Comparison of ENCODE assay signal across 7 worm cellular contexts in genomic region chrII:1334-1898, ce11.
TF ChIP-seq lines count a peak whose summit lies in the region.

Gene 2L52.1 (plus strand): TSS chrII:1848.

TF ChIP-seq in whole organism, L1 larva, 84 proteins besides CTCF, POLR2A, EP300 and RAD21 (continues in another document):
- TF ChIP-seq blmp-1 (tag; optimal IDR thresholded peaks at IDR 0.05; lab: Kevin White, UChicago) (peak; percentile 48), nhr-71 (tag; optimal IDR thresholded peaks at IDR 0.05; lab: Kevin White, UChicago) (no peak), tbx-2 (tag; optimal IDR thresholded peaks at IDR 0.05; lab: Kevin White, UChicago) (no peak), snu-23 (GFP tag; optimal IDR thresholded peaks at IDR 0.05; lab: Kevin White, UChicago) (no peak), skn-1 (tag; optimal IDR thresholded peaks at IDR 0.05; lab: Kevin White, UChicago) (no peak), dsc-1 (tag; optimal IDR thresholded peaks at IDR 0.05; lab: Kevin White, UChicago) (no peak), C16A3.4 (tag; optimal IDR thresholded peaks at IDR 0.05; lab: Kevin White, UChicago) (no peak), lin-13 (GFP tag; optimal IDR thresholded peaks at IDR 0.05; lab: Kevin White, UChicago) (no peak), ceh-63 (GFP tag; optimal IDR thresholded peaks at IDR 0.05; lab: Kevin White, UChicago) (no peak), hpl-2 (GFP tag; optimal IDR thresholded peaks at IDR 0.05; lab: Kevin White, UChicago) (no peak), rnt-1 (tag; optimal IDR thresholded peaks at IDR 0.05; lab: Kevin White, UChicago) (peak; percentile 6), nhr-76 (tag; optimal IDR thresholded peaks at IDR 0.05; lab: Kevin White, UChicago) (no peak), mep-1 (tag; optimal IDR thresholded peaks at IDR 0.05; lab: Kevin White, UChicago) (peak; percentile 26), elt-2 (tag; optimal IDR thresholded peaks at IDR 0.05; lab: Kevin White, UChicago) (no peak)

TF ChIP-seq in whole organism, L2 larva, 48 proteins besides CTCF, POLR2A, EP300 and RAD21:
- peak; percentile 43 for TF ChIP-seq unc-55 (GFP tag; optimal IDR thresholded peaks at IDR 0.05; lab: Kevin White, UChicago)
- TF ChIP-seq nhr-6 (tag; optimal IDR thresholded peaks at IDR 0.05; lab: Kevin White, UChicago) = peak; percentile 95
- TF ChIP-seq nhr-10 (tag; optimal IDR thresholded peaks at IDR 0.05; lab: Kevin White, UChicago) = no peak

TF ChIP-seq in whole organism, L3 larva, 47 proteins besides CTCF, POLR2A, EP300 and RAD21:
- TF ChIP-seq hmg-11 (tag; optimal IDR thresholded peaks at IDR 0.05; lab: Kevin White, UChicago) (peak; percentile 9), ceh-28 (tag; optimal IDR thresholded peaks at IDR 0.05; lab: Kevin White, UChicago) (peak; percentile 5), elt-2 (tag; optimal IDR thresholded peaks at IDR 0.05; lab: Kevin White, UChicago) (no peak), egl-5 (tag; optimal IDR thresholded peaks at IDR 0.05; lab: Kevin White, UChicago) (peak; percentile 43), lin-39 (tag; optimal IDR thresholded peaks at IDR 0.05; lab: Kevin White, UChicago) (peak; percentile 56), pqm-1 (tag; optimal IDR thresholded peaks at IDR 0.05; lab: Kevin White, UChicago) (no peak), nhr-23 (tag; optimal IDR thresholded peaks at IDR 0.05; lab: Kevin White, UChicago) (no peak), nfya-1 (tag; optimal IDR thresholded peaks at IDR 0.05; lab: Kevin White, UChicago; ENCODE audit: insufficient read depth) (peak; percentile 59), egl-27 (tag; optimal IDR thresholded peaks at IDR 0.05; lab: Kevin White, UChicago) (no peak), ceh-82 (tag; optimal IDR thresholded peaks at IDR 0.05; lab: Kevin White, UChicago) (no peak)

TF ChIP-seq in whole organism, L4 larva, 104 proteins besides CTCF, POLR2A, EP300 and RAD21:
- TF ChIP-seq snpc-1.2 (GFP tag; IDR thresholded peaks at IDR 0.05; lab: Robert Waterston, UW) (no peak), hmg-1.1 (GFP tag; IDR thresholded peaks at IDR 0.05; lab: Robert Waterston, UW) (0 out of 2 replicates have a peak, but pooled peaks have one; percentile 16)

TF ChIP-seq in whole organism, late embryonic, 69 proteins besides CTCF, POLR2A, EP300 and RAD21:
- TF ChIP-seq ceh-9 (tag; optimal IDR thresholded peaks at IDR 0.05; lab: Kevin White, UChicago) (no peak), unc-55 (GFP tag; optimal IDR thresholded peaks at IDR 0.05; lab: Kevin White, UChicago) (peak; percentile 32), nfya-1 (tag; optimal IDR thresholded peaks at IDR 0.05; lab: Kevin White, UChicago) (peak; percentile 61), madf-2 (tag; optimal IDR thresholded peaks at IDR 0.05; lab: Kevin White, UChicago) (no peak), ceh-31 (tag; optimal IDR thresholded peaks at IDR 0.05; lab: Kevin White, UChicago) (peak; percentile 15), F13H6.1 (tag; optimal IDR thresholded peaks at IDR 0.05; lab: Kevin White, UChicago) (no peak)

TF ChIP-seq in whole organism, mixed stage, embryonic, 35 proteins besides CTCF, POLR2A, EP300 and RAD21:
- TF ChIP-seq hlh-1 (tag; optimal IDR thresholded peaks at IDR 0.05; lab: Kevin White, UChicago) (peak; percentile 92), cnd-1 (tag; optimal IDR thresholded peaks at IDR 0.05; lab: Kevin White, UChicago) (peak; percentile 49), snpc-4 (tag; optimal IDR thresholded peaks at IDR 0.05; lab: Kevin White, UChicago) (no peak), ces-1 (GFP tag; optimal IDR thresholded peaks at IDR 0.05; lab: Kevin White, UChicago) (peak; percentile 33), flh-1 (GFP tag; optimal IDR thresholded peaks at IDR 0.05; lab: Kevin White, UChicago) (no peak), unc-120 (tag; optimal IDR thresholded peaks at IDR 0.05; lab: Kevin White, UChicago; ENCODE audit: poor library complexity, severe bottlenecking) (peak; percentile 64), tbx-8 (GFP tag; optimal IDR thresholded peaks at IDR 0.05; lab: Kevin White, UChicago) (no peak), mls-2 (tag; optimal IDR thresholded peaks at IDR 0.05; lab: Kevin White, UChicago) (no peak), mep-1 (tag; optimal IDR thresholded peaks at IDR 0.05; lab: Kevin White, UChicago) (no peak), unc-62 (GFP tag; optimal IDR thresholded peaks at IDR 0.05; lab: Kevin White, UChicago) (peak; percentile 46), pha-4 (tag; optimal IDR thresholded peaks at IDR 0.05; lab: Kevin White, UChicago) (no peak), M03D4.4 (tag; optimal IDR thresholded peaks at IDR 0.05; lab: Kevin White, UChicago) (no peak), ceh-83 (GFP tag; optimal IDR thresholded peaks at IDR 0.05; lab: Kevin White, UChicago) (no peak), ham-2 (GFP tag; optimal IDR thresholded peaks at IDR 0.05; lab: Kevin White, UChicago) (no peak)

TF ChIP-seq in whole organism, young adult, 124 proteins besides CTCF, POLR2A, EP300 and RAD21:
- no peak for TF ChIP-seq lsy-27 (tag; optimal IDR thresholded peaks at IDR 0.05; lab: Kevin White, UChicago; ENCODE audit: borderline replicate concordance, insufficient read depth)
- TF ChIP-seq nhr-80 (tag; optimal IDR thresholded peaks at IDR 0.05; lab: Kevin White, UChicago) = peak; percentile 28
- TF ChIP-seq mxl-1 (tag; optimal IDR thresholded peaks at IDR 0.05; lab: Kevin White, UChicago) = no peak
- TF ChIP-seq ztf-22 (GFP tag; optimal IDR thresholded peaks at IDR 0.05; lab: Kevin White, UChicago) = no peak
- no peak for TF ChIP-seq unc-130 (GFP tag; optimal IDR thresholded peaks at IDR 0.05; lab: Kevin White, UChicago)
